Fruit fly (Drosophila melanogaster): Measurements from ENCODE around the gene CG34244.
A peak's percentile ranks its signal among the peaks of the same experiment; 100 is the strongest.

CG34244 gene

dm6 chr3L:14191476-14191752 is 44.3 kb downstream of the CG34244 start:
- TF ChIP-seq CG8632 (GFP tag; optimal IDR thresholded peaks at IDR 0.05) (no peak), Sox14 (GFP tag; optimal IDR thresholded peaks at IDR 0.05) (no peak), CG31627 (GFP tag; optimal IDR thresholded peaks at IDR 0.05) (no peak), CG7368 (GFP tag; optimal IDR thresholded peaks at IDR 0.05) (no peak), CG6792 (GFP tag; optimal IDR thresholded peaks at IDR 0.05) (no peak)

- peak; percentile 38 for TF ChIP-seq Met (GFP tag; optimal IDR thresholded peaks at IDR 0.05)
- TF ChIP-seq spab (GFP tag; optimal IDR thresholded peaks at IDR 0.05) = no peak
- TF ChIP-seq dsx (GFP tag; optimal IDR thresholded peaks at IDR 0.05; ENCODE audit: poor library complexity, severe bottlenecking) = no peak
- no peak for TF ChIP-seq CG8632 (GFP tag; optimal IDR thresholded peaks at IDR 0.05)
- no peak for TF ChIP-seq Hr39 (GFP tag; optimal IDR thresholded peaks at IDR 0.05)
- peak; percentile 73 for TF ChIP-seq CG9139 (GFP tag; optimal IDR thresholded peaks at IDR 0.05)
- TF ChIP-seq CG10669 (GFP tag; optimal IDR thresholded peaks at IDR 0.05) = peak; percentile 58
- TF ChIP-seq Eip93F (GFP tag; optimal IDR thresholded peaks at IDR 0.05) = peak; percentile 23
- no peak for TF ChIP-seq Hr4 (GFP tag; optimal IDR thresholded peaks at IDR 0.05)
- no peak for TF ChIP-seq Lpt (GFP tag; optimal IDR thresholded peaks at IDR 0.05)
- TF ChIP-seq CG4318 (GFP tag; optimal IDR thresholded peaks at IDR 0.05) = no peak
- peak; percentile 37 for TF ChIP-seq CG6276 (GFP tag; optimal IDR thresholded peaks at IDR 0.05)
- TF ChIP-seq achi (GFP tag; optimal IDR thresholded peaks at IDR 0.05) = no peak
- TF ChIP-seq CG3919 (GFP tag; optimal IDR thresholded peaks at IDR 0.05) = peak; percentile 80
- no peak for TF ChIP-seq CG8319 (GFP tag; optimal IDR thresholded peaks at IDR 0.05)
- peak; percentile 49 for TF ChIP-seq CG6808 (GFP tag; optimal IDR thresholded peaks at IDR 0.05)
- peak; percentile 59 for TF ChIP-seq vri (GFP tag; optimal IDR thresholded peaks at IDR 0.05)
- no peak for TF ChIP-seq acj6 (GFP tag; optimal IDR thresholded peaks at IDR 0.05)
- TF ChIP-seq lz (GFP tag; optimal IDR thresholded peaks at IDR 0.05) = peak; percentile 12
- peak; percentile 33 for TF ChIP-seq fd85E (GFP tag; optimal IDR thresholded peaks at IDR 0.05)
- TF ChIP-seq CG32006 (GFP tag; optimal IDR thresholded peaks at IDR 0.05) = no peak
- no peak for TF ChIP-seq CG31627 (GFP tag; optimal IDR thresholded peaks at IDR 0.05)
- TF ChIP-seq CG15336 (GFP tag; IDR thresholded peaks at IDR 0.05) = no peak
- TF ChIP-seq salr (GFP tag; optimal IDR thresholded peaks at IDR 0.05) = no peak
- TF ChIP-seq eg (GFP tag; IDR thresholded peaks at IDR 0.05) = peak; percentile 69; the same call in 2 of the 3 replicates
- TF ChIP-seq CG7368 (GFP tag; optimal IDR thresholded peaks at IDR 0.05) = peak; percentile 22
- peak; percentile 23 for TF ChIP-seq CG3032 (tag; optimal IDR thresholded peaks at IDR 0.05)
- peak; percentile 74 for TF ChIP-seq CG6163 (GFP tag; IDR thresholded peaks at IDR 0.05)
- TF ChIP-seq Sox14 (GFP tag; optimal IDR thresholded peaks at IDR 0.05) = peak; percentile 34
- TF ChIP-seq CG11294 (GFP tag; IDR thresholded peaks at IDR 0.05) = no peak
- no peak for TF ChIP-seq CG11902 (GFP tag; optimal IDR thresholded peaks at IDR 0.05)
- peak; percentile 0 for TF ChIP-seq CG16779 (tag; optimal IDR thresholded peaks at IDR 0.05)
- TF ChIP-seq Eip78C (GFP tag) = peak; percentile 70
- peak; percentile 21 for TF ChIP-seq Eip75B (GFP tag; optimal IDR thresholded peaks at IDR 0.05)
- TF ChIP-seq CG6792 (GFP tag; optimal IDR thresholded peaks at IDR 0.05) = no peak
- TF ChIP-seq dac (GFP tag; optimal IDR thresholded peaks at IDR 0.05) = no peak
- no peak for TF ChIP-seq CG10631 (GFP tag; optimal IDR thresholded peaks at IDR 0.05)
- no peak for TF ChIP-seq net (GFP tag; optimal IDR thresholded peaks at IDR 0.05)
- no peak for TF ChIP-seq Ets21C (GFP tag; optimal IDR thresholded peaks at IDR 0.05)
- TF ChIP-seq cyc (GFP tag; optimal IDR thresholded peaks at IDR 0.05) = peak; percentile 38
- no peak for TF ChIP-seq Blimp-1 (GFP tag; optimal IDR thresholded peaks at IDR 0.05)
- TF ChIP-seq Sox15 (GFP tag; optimal IDR thresholded peaks at IDR 0.05) = no peak
- TF ChIP-seq Smox (GFP tag; optimal IDR thresholded peaks at IDR 0.05) = peak; percentile 2
- TF ChIP-seq OdsH (GFP tag; optimal IDR thresholded peaks at IDR 0.05) = no peak
- TF ChIP-seq pdm3 (GFP tag; optimal IDR thresholded peaks at IDR 0.05) = no peak
- TF ChIP-seq svp (GFP tag) = no peak
- TF ChIP-seq ss (GFP tag; optimal IDR thresholded peaks at IDR 0.05) = peak in 1 of 2 experiments; percentile 24
- peak; percentile 39; the same call in 1 of the 3 replicates for TF ChIP-seq CG8119 (GFP tag; IDR thresholded peaks at IDR 0.05)
Measured at dm6 chr3L:14190625-14191475, 44.9 kb downstream of the CG34244 start, which contains the start of gene nuf. TSS of gene nuf (plus strand) at chr3L:14190870.

Measured in whole organism, prepupa.